Worm (Caenorhabditis elegans): Measurements from ENCODE around the gene Y46G5A.14.

The Y46G5A.14 gene

ce11 chrII:12726704-12727103 is 47.8 kb upstream of the Y46G5A.14 start (continued):
- TF ChIP-seq egl-18 (GFP tag; IDR thresholded peaks at IDR 0.05) (no peak), Y79H2A.3 (GFP tag; conservative IDR thresholded peaks at IDR 0.05) (peak; percentile 81; the same call in 1 of the 2 replicates), mxl-1 (tag; optimal IDR thresholded peaks at IDR 0.05) (no peak), ama-1 (optimal IDR thresholded peaks at IDR 0.05) (no peak), ama-1 (GFP tag; optimal IDR thresholded peaks at IDR 0.05) (peak in 1 of 2 experiments; percentile 80), ztf-3 (GFP tag; optimal IDR thresholded peaks at IDR 0.05) (no peak), F49E8.2 (tag; optimal IDR thresholded peaks at IDR 0.05; ENCODE audit: insufficient read depth) (peak; percentile 0), lag-1 (GFP tag; IDR thresholded peaks at IDR 0.05) (no peak), ztf-26 (tag; optimal IDR thresholded peaks at IDR 0.05) (no peak), sdz-38 (tag; optimal IDR thresholded peaks at IDR 0.05) (no peak), ceh-58 (GFP tag; IDR thresholded peaks at IDR 0.05) (no peak), F57C9.4 (tag; optimal IDR thresholded peaks at IDR 0.05) (no peak), nhr-120 (GFP tag; IDR thresholded peaks at IDR 0.05) (no peak), repo-1 (tag; optimal IDR thresholded peaks at IDR 0.05) (no peak), ZK185.1 (tag; optimal IDR thresholded peaks at IDR 0.05; ENCODE audit: poor library complexity, severe bottlenecking) (no peak), Y53F4B.3 (GFP tag; IDR thresholded peaks at IDR 0.05) (no peak), let-526 (GFP tag; IDR thresholded peaks at IDR 0.05) (no peak), xnd-1 (tag; optimal IDR thresholded peaks at IDR 0.05) (peak; percentile 4), fkh-3 (tag; optimal IDR thresholded peaks at IDR 0.05) (no peak), egrh-3 (GFP tag; IDR thresholded peaks at IDR 0.05) (no peak), madf-8 (GFP tag; conservative IDR thresholded peaks at IDR 0.05) (no peak), cebp-2 (GFP tag; IDR thresholded peaks at IDR 0.05) (no peak), tbx-9 (tag; optimal IDR thresholded peaks at IDR 0.05; ENCODE audit: borderline replicate concordance) (no peak), F22D6.2 (tag; optimal IDR thresholded peaks at IDR 0.05) (no peak), F52B5.7 (tag; optimal IDR thresholded peaks at IDR 0.05) (peak; percentile 34), dpff-1 (tag; optimal IDR thresholded peaks at IDR 0.05) (no peak), aptf-2 (GFP tag; conservative IDR thresholded peaks at IDR 0.05) (no peak), bed-2 (GFP tag; IDR thresholded peaks at IDR 0.05) (no peak), lin-54 (GFP tag; optimal IDR thresholded peaks at IDR 0.05) (peak; percentile 51), Y56A3A.18 (GFP tag; IDR thresholded peaks at IDR 0.05) (peak; percentile 44; the same call in 1 of the 2 replicates), C17E4.6 (GFP tag; IDR thresholded peaks at IDR 0.05) (no peak), bed-1 (GFP tag; IDR thresholded peaks at IDR 0.05) (0 out of 2 replicates have a peak, but pooled peaks have one; percentile 62), aptf-3 (GFP tag; IDR thresholded peaks at IDR 0.05) (no peak), hsf-1 (GFP tag; IDR thresholded peaks at IDR 0.05) (peak; percentile 78), B0261.1 (tag; optimal IDR thresholded peaks at IDR 0.05) (no peak), F55B11.4 (tag; optimal IDR thresholded peaks at IDR 0.05; ENCODE audit: borderline replicate concordance, insufficient read depth) (no peak), dox-1 (GFP tag; IDR thresholded peaks at IDR 0.05) (no peak; the same call in 1 of the 2 replicates), madf-10 (tag; optimal IDR thresholded peaks at IDR 0.05) (no peak), hrde-1 (tag; optimal IDR thresholded peaks at IDR 0.05; ENCODE audit: borderline replicate concordance) (peak; percentile 59), ztf-25 (GFP tag; IDR thresholded peaks at IDR 0.05) (no peak), ztf-6 (GFP tag; IDR thresholded peaks at IDR 0.05) (no peak), K11D2.4 (GFP tag; IDR thresholded peaks at IDR 0.05) (no peak), nhr-90 (tag; optimal IDR thresholded peaks at IDR 0.05) (no peak), hlh-12 (tag; optimal IDR thresholded peaks at IDR 0.05) (no peak), F33H1.4 (GFP tag; IDR thresholded peaks at IDR 0.05) (peak; percentile 29; the same call in 1 of the 2 replicates), F57A8.1 (GFP tag; optimal IDR thresholded peaks at IDR 0.05) (no peak), ceh-40 (GFP tag; IDR thresholded peaks at IDR 0.05) (no peak), lir-1 (GFP tag; conservative IDR thresholded peaks at IDR 0.05) (no peak), B0035.1 (tag; optimal IDR thresholded peaks at IDR 0.05) (no peak), chd-7 (tag; optimal IDR thresholded peaks at IDR 0.05) (no peak), die-1 (tag; optimal IDR thresholded peaks at IDR 0.05) (no peak)
